Fruit fly (Drosophila melanogaster) whole organism, embryonic: ENCODE data around the gene CG43116.

Experiments
- Atf3 ChIP-seq: fragments of 200-800 bp; sonication (Bioruptor generic); optimal IDR thresholded peaks from 3 replicates; lab custom pipeline; 2016; ENCODE audit warnings: missing biosample characterization, missing genetic modification characterization
- BEAF-32 ChIP-seq: fragments of 200-800 bp; sonication (Bioruptor generic); optimal IDR thresholded peaks from 3 replicates; lab custom pipeline; 2017; ENCODE audit warnings: missing biosample characterization, missing genetic modification characterization, mild to moderate bottlenecking, moderate library complexity, missing genetic modification reagents
- CG10431 ChIP-seq: fragments of 200-800 bp; sonication (Bioruptor generic); optimal IDR thresholded peaks from 3 replicates; lab custom pipeline; 2018; ENCODE audit warnings: missing biosample characterization, mild to moderate bottlenecking, missing genetic modification characterization
- CG10654 ChIP-seq: fragments of 200-800 bp; sonication (Bioruptor generic); optimal IDR thresholded peaks from 2 replicates; lab custom pipeline; 2016; ENCODE audit warnings: missing biosample characterization, missing genetic modification characterization
- CG11085 ChIP-seq: fragments of 200-800 bp; sonication (Bioruptor generic); IDR thresholded peaks from 2 replicates; pipeline ENCODE4 v1.3.6; 2022; ENCODE audit warnings: missing biosample characterization, missing genetic modification characterization
- CG11456 ChIP-seq: fragments of 200-800 bp; sonication (Bioruptor generic); IDR thresholded peaks from 3 replicates; pipeline ENCODE4 v1.3.6; 2022; ENCODE audit warnings: missing biosample characterization, missing genetic modification characterization
- CG12155 ChIP-seq: fragments of 200-800 bp; sonication (Bioruptor generic); optimal IDR thresholded peaks from 3 replicates; lab custom pipeline; 2016; ENCODE audit warnings: missing biosample characterization, missing genetic modification characterization
- CG13287 ChIP-seq: fragments of 200-800 bp; sonication (Bioruptor generic); IDR thresholded peaks from 2 replicates; pipeline ENCODE4 v1.3.6; 2022; ENCODE audit warnings: missing biosample characterization, missing genetic modification characterization; ENCODE audit not compliant: partially characterized antibody
- CG14441 ChIP-seq: fragments of 200-800 bp; sonication (Bioruptor generic); IDR thresholded peaks from 2 replicates; pipeline ENCODE4 v1.3.6; 2022; ENCODE audit warnings: missing biosample characterization, missing genetic modification characterization
- CG17802 ChIP-seq: fragments of 200-800 bp; sonication (Bioruptor generic); optimal IDR thresholded peaks from 2 replicates; lab custom pipeline; 2018; ENCODE audit warnings: missing biosample characterization, mild to moderate bottlenecking, missing genetic modification characterization, moderate library complexity
- CG17912 ChIP-seq: fragments of 200-800 bp; sonication (Bioruptor generic); optimal IDR thresholded peaks from 2 replicates; lab custom pipeline; 2018; ENCODE audit warnings: missing biosample characterization, mild to moderate bottlenecking, missing genetic modification characterization
- CG18476 ChIP-seq: fragments of 200-800 bp; sonication (Bioruptor generic); optimal IDR thresholded peaks from 2 replicates; lab custom pipeline; 2016; ENCODE audit warnings: missing biosample characterization, mild to moderate bottlenecking, missing genetic modification characterization
- CG18619 ChIP-seq: fragments of 200-800 bp; sonication (Bioruptor generic); optimal IDR thresholded peaks from 3 replicates; lab custom pipeline; 2017; ENCODE audit warnings: missing biosample characterization, mild to moderate bottlenecking, missing genetic modification characterization
- CG32532 ChIP-seq: fragments of 200-800 bp; sonication (Bioruptor generic); IDR thresholded peaks from 2 replicates; pipeline ENCODE4 v1.3.6; 2022; ENCODE audit warnings: missing biosample characterization, missing genetic modification characterization
- CG3407 ChIP-seq: fragments of 200-800 bp; sonication (Bioruptor generic); optimal IDR thresholded peaks from 2 replicates; lab custom pipeline; 2018; ENCODE audit warnings: missing biosample characterization, mild to moderate bottlenecking, missing genetic modification characterization
- CG34224 ChIP-seq: fragments of 200-800 bp; sonication (Bioruptor generic); IDR thresholded peaks from 3 replicates; pipeline ENCODE4 v1.3.6; 2022; ENCODE audit warnings: missing biosample characterization, missing genetic modification characterization; ENCODE audit not compliant: partially characterized antibody
- CG4282 ChIP-seq: fragments of 200-800 bp; sonication (Bioruptor generic); optimal IDR thresholded peaks from 2 replicates; lab custom pipeline; 2016; ENCODE audit warnings: missing biosample characterization, missing genetic modification characterization
- CG4707 ChIP-seq: fragments of 200-800 bp; sonication (Bioruptor generic); optimal IDR thresholded peaks from 2 replicates; lab custom pipeline; 2018; ENCODE audit warnings: missing biosample characterization, mild to moderate bottlenecking, missing genetic modification characterization, moderate library complexity
- CG4820 ChIP-seq: fragments of 200-800 bp; sonication (Bioruptor generic); optimal IDR thresholded peaks from 3 replicates; lab custom pipeline; 2016; ENCODE audit warnings: missing biosample characterization, missing genetic modification characterization
- CG6813 ChIP-seq: fragments of 200-800 bp; sonication (Bioruptor generic); optimal IDR thresholded peaks from 2 replicates; lab custom pipeline; 2017; ENCODE audit warnings: missing biosample characterization, missing genetic modification characterization, mild to moderate bottlenecking, moderate library complexity, missing genetic modification reagents
- CG8281 ChIP-seq: fragments of 200-800 bp; sonication (Bioruptor generic); optimal IDR thresholded peaks from 2 replicates; lab custom pipeline; 2018; ENCODE audit warnings: missing biosample characterization, mild to moderate bottlenecking, missing genetic modification characterization, moderate library complexity
- CG8765 ChIP-seq: fragments of 200-800 bp; sonication (Bioruptor generic); IDR thresholded peaks from 2 replicates; pipeline ENCODE4 v1.3.6; 2022; ENCODE audit warnings: missing biosample characterization, missing genetic modification characterization
- CrebB ChIP-seq: fragments of 200-800 bp; sonication (Bioruptor generic); optimal IDR thresholded peaks from 3 replicates; lab custom pipeline; 2018; ENCODE audit warnings: missing biosample characterization, mild to moderate bottlenecking, missing genetic modification characterization
- Dfd ChIP-seq, 2 experiments: fragments of >200 bp; optimal IDR thresholded peaks; 2 replicates each; lab custom pipeline; 2017; ENCODE audit warnings: missing biosample characterization in 2 of 2, missing genetic modification characterization in 2 of 2
- Doc2 ChIP-seq: fragments of 200-800 bp; sonication (Bioruptor generic); IDR thresholded peaks from 2 replicates; pipeline ENCODE4 v1.3.6; 2022; ENCODE audit warnings: missing biosample characterization, missing genetic modification characterization
- Elba2 ChIP-seq: fragments of 200-800 bp; sonication (Bioruptor generic); optimal IDR thresholded peaks from 3 replicates; lab custom pipeline; 2016; ENCODE audit warnings: missing biosample characterization, missing genetic modification characterization
- Hand ChIP-seq: fragments of 200-800 bp; sonication (Bioruptor generic); optimal IDR thresholded peaks from 2 replicates; lab custom pipeline; 2017; ENCODE audit warnings: mild to moderate bottlenecking, missing biosample characterization, missing genetic modification reagents, missing genetic modification characterization
- Lpt ChIP-seq: fragments of >200 bp; optimal IDR thresholded peaks from 2 replicates; lab custom pipeline; 2018; ENCODE audit warnings: missing biosample characterization, missing genetic modification characterization
- Nf-YB ChIP-seq: fragments of 200-800 bp; sonication (Bioruptor generic); optimal IDR thresholded peaks from 3 replicates; lab custom pipeline; 2019; ENCODE audit warnings: missing biosample characterization, mild to moderate bottlenecking, missing genetic modification characterization, moderate library complexity
- Rfx ChIP-seq: fragments of 200-800 bp; sonication (Bioruptor generic); IDR thresholded peaks from 2 replicates; pipeline ENCODE4 v1.3.6; 2022; ENCODE audit warnings: missing biosample characterization, missing genetic modification characterization
- abd-A ChIP-seq: fragments of 200-800 bp; sonication (Bioruptor generic); optimal IDR thresholded peaks from 3 replicates; lab custom pipeline; 2019; ENCODE audit warnings: missing biosample characterization, mild to moderate bottlenecking, missing genetic modification characterization, moderate library complexity
- az2 ChIP-seq: fragments of 200-800 bp; sonication (Bioruptor generic); optimal IDR thresholded peaks from 3 replicates; lab custom pipeline; 2016; ENCODE audit warnings: missing biosample characterization, missing genetic modification characterization
- caup ChIP-seq: fragments of 200-800 bp; sonication (Bioruptor generic); optimal IDR thresholded peaks from 3 replicates; lab custom pipeline; 2017; ENCODE audit warnings: missing biosample characterization, mild to moderate bottlenecking, missing genetic modification characterization, moderate library complexity; ENCODE audit not compliant: severe bottlenecking
- crc ChIP-seq: fragments of 200-800 bp; sonication (Bioruptor generic); optimal IDR thresholded peaks from 2 replicates; lab custom pipeline; 2016; ENCODE audit warnings: missing biosample characterization, missing genetic modification characterization
- fd64A ChIP-seq: fragments of 200-800 bp; sonication (Bioruptor generic); optimal IDR thresholded peaks from 3 replicates; lab custom pipeline; 2018; ENCODE audit warnings: missing biosample characterization, mild to moderate bottlenecking, missing genetic modification characterization
- gce ChIP-seq: fragments of 200-800 bp; sonication (Bioruptor generic); IDR thresholded peaks from 3 replicates; pipeline ENCODE4 v1.3.6; 2022; ENCODE audit warnings: missing biosample characterization, missing genetic modification characterization
- gem ChIP-seq: fragments of 200-800 bp; sonication (Bioruptor generic); optimal IDR thresholded peaks from 2 replicates; lab custom pipeline; 2019; ENCODE audit warnings: missing biosample characterization, mild to moderate bottlenecking, missing genetic modification characterization, moderate library complexity
- inv ChIP-seq: fragments of 200-800 bp; sonication (Bioruptor generic); IDR thresholded peaks from 2 replicates; pipeline ENCODE4 v1.3.6; 2022; ENCODE audit warnings: missing biosample characterization, missing genetic modification characterization; ENCODE audit not compliant: partially characterized antibody
- jing ChIP-seq: fragments of 200-800 bp; sonication (Bioruptor generic); optimal IDR thresholded peaks from 2 replicates; lab custom pipeline; 2018; ENCODE audit warnings: missing biosample characterization, mild to moderate bottlenecking, missing genetic modification characterization
- knrl ChIP-seq: fragments of 200-800 bp; sonication (Bioruptor generic); IDR thresholded peaks from 3 replicates; pipeline ENCODE4 v1.3.6; 2022; ENCODE audit warnings: missing biosample characterization, missing genetic modification characterization; ENCODE audit not compliant: partially characterized antibody
- pan ChIP-seq, 4 experiments: fragments of >200 bp in 3 of 4; fragments of 200-800 bp in 1 of 4; sonication (Bioruptor generic) in 1 of 4; optimal IDR thresholded peaks in 3 of 4; IDR thresholded peaks in 1 of 4; 2 replicates each; pipeline versions ENCODE4 v1.3.6 to Lab custom; 2017 to 2022; ENCODE audit warnings: missing biosample characterization in 2 of 4, missing genetic modification characterization in 2 of 4, mixed read lengths in 1 of 4
- pfk ChIP-seq: fragments of 200-800 bp; sonication (Bioruptor generic); optimal IDR thresholded peaks from 2 replicates; lab custom pipeline; 2018; ENCODE audit warnings: missing biosample characterization, mild to moderate bottlenecking, missing genetic modification characterization, moderate library complexity
- sc ChIP-seq, 3 experiments: fragments of >200 bp in 2 of 3; fragments of 200-800 bp in 1 of 3; sonication (Bioruptor generic) in 1 of 3; optimal IDR thresholded peaks; 2 replicates in 2 of 3; 3 replicates in 1 of 3; lab custom pipeline; 2017; ENCODE audit warnings: mild to moderate bottlenecking in 1 of 3, missing biosample characterization in 1 of 3, missing genetic modification characterization in 1 of 3, missing genetic modification reagents in 1 of 3
- scrt ChIP-seq: fragments of 200-800 bp; sonication (Bioruptor generic); optimal IDR thresholded peaks from 2 replicates; lab custom pipeline; 2018; ENCODE audit warnings: missing biosample characterization, mild to moderate bottlenecking, missing genetic modification characterization, moderate library complexity
- trem ChIP-seq: fragments of 200-800 bp; optimal IDR thresholded peaks from 3 replicates; lab custom pipeline; 2019; ENCODE audit warnings: missing biosample characterization, mild to moderate bottlenecking, missing genetic modification characterization, moderate library complexity
- tup ChIP-seq: fragments of 200-800 bp; sonication (Bioruptor generic); optimal IDR thresholded peaks from 2 replicates; lab custom pipeline; 2016; ENCODE audit warnings: missing biosample characterization, mild to moderate bottlenecking, missing genetic modification characterization, moderate library complexity

Gene CG43116

dm6 chr3R:26020244-26021171, 23.7 kb upstream of the CG43116 start (continued):
- TF ChIP-seq CG13287 (GFP tag; lab: Robert Waterston, UW) (peak; percentile 34; the same call in 1 of the 2 replicates), trem (tag; lab: Kevin White, UChicago) (peak; percentile 37), abd-A (tag; lab: Kevin White, UChicago) (peak; percentile 87), knrl (GFP tag; lab: Robert Waterston, UW) (no peak), CG10431 (GFP tag; lab: Kevin White, UChicago) (peak; percentile 27), CG17912 (GFP tag; lab: Kevin White, UChicago) (no peak), CG3407 (peak; percentile 62), CrebB (no peak), CG18476 (peak; percentile 10), CG4282 (GFP tag; lab: Kevin White, UChicago) (no peak), scrt (GFP tag; lab: Kevin White, UChicago) (peak; percentile 46), CG6813 (GFP tag; lab: Kevin White, UChicago) (peak; percentile 62), Rfx (GFP tag; lab: Robert Waterston, UW) (peak; percentile 52), pan (optimal IDR thresholded peaks at IDR 0.05; lab: Kevin White, UChicago) (no peak), pan (GFP tag; optimal IDR thresholded peaks at IDR 0.05 in 1 of 2, IDR thresholded peaks at IDR 0.05 in 1 of 2) (peak in 1 of 2 experiments; percentile 79), CG4820 (GFP tag; lab: Kevin White, UChicago) (peak; percentile 56), CG8281 (peak; percentile 66), Lpt (GFP tag; lab: Kevin White, UChicago) (no peak), sc (optimal IDR thresholded peaks at IDR 0.05; lab: Kevin White, UChicago) (no peak), sc (GFP tag; optimal IDR thresholded peaks at IDR 0.05; lab: Kevin White, UChicago) (peak; percentile 65), fd64A (GFP tag; lab: Kevin White, UChicago) (no peak), tup (GFP tag; lab: Kevin White, UChicago) (no peak), inv (GFP tag; lab: Robert Waterston, UW) (no peak), az2 (peak; percentile 67), gce (peak; percentile 33; the same call in 1 of the 3 replicates), CG8765 (no peak), caup (GFP tag; lab: Kevin White, UChicago) (peak; percentile 13), gem (tag; lab: Kevin White, UChicago) (peak; percentile 88), CG11085 (GFP tag; lab: Robert Waterston, UW) (no peak), CG4707 (peak; percentile 2), Elba2 (GFP tag; lab: Kevin White, UChicago) (no peak), BEAF-32 (GFP tag; lab: Kevin White, UChicago) (no peak), CG14441 (GFP tag; lab: Robert Waterston, UW) (peak; percentile 64), CG18619 (GFP tag; lab: Kevin White, UChicago) (peak; percentile 33), CG11456 (GFP tag; lab: Robert Waterston, UW) (no peak), jing (GFP tag; lab: Kevin White, UChicago) (peak; percentile 14), Hand (GFP tag; lab: Kevin White, UChicago) (no peak), CG34224 (GFP tag; lab: Robert Waterston, UW) (peak; percentile 37; the same call in 2 of the 3 replicates), Nf-YB (GFP tag; lab: Kevin White, UChicago) (peak; percentile 98), CG12155 (GFP tag; lab: Kevin White, UChicago) (peak; percentile 33), Doc2 (GFP tag; lab: Robert Waterston, UW) (no peak), Atf3 (no peak), Dfd (GFP tag; optimal IDR thresholded peaks at IDR 0.05; lab: Kevin White, UChicago) (no peak), CG17802 (tag; lab: Kevin White, UChicago) (peak; percentile 37), pfk (GFP tag; lab: Kevin White, UChicago) (no peak), CG32532 (GFP tag; lab: Robert Waterston, UW) (peak; percentile 45), CG10654 (GFP tag; lab: Kevin White, UChicago) (peak; percentile 53), crc (GFP tag; lab: Kevin White, UChicago) (no peak)
